Worm (Caenorhabditis elegans) whole organism, midembryonic: ENCODE data around the gene gpd-2.

Experiments used
- flt-1 ChIP-seq: fragments of 200-800 bp; sonication (Bioruptor generic); IDR thresholded peaks from 2 replicates; pipeline ENCODE4 v1.3.6; 2022; ENCODE audit warnings: missing genetic modification characterization, missing compliant biosample characterization
- ref-1 ChIP-seq: fragments of 200-800 bp; sonication (Bioruptor generic); conservative IDR thresholded peaks from 2 replicates; pipeline ENCODE4 v1.3.6; 2022; ENCODE audit warnings: missing genetic modification reagents, missing genetic modification characterization, missing compliant biosample characterization
- ztf-23 ChIP-seq: fragments of 200-800 bp; sonication (Bioruptor generic); IDR thresholded peaks from 2 replicates; pipeline ENCODE4 v1.3.6; 2022; ENCODE audit warnings: missing genetic modification reagents, missing genetic modification characterization, missing compliant biosample characterization

DNA sequence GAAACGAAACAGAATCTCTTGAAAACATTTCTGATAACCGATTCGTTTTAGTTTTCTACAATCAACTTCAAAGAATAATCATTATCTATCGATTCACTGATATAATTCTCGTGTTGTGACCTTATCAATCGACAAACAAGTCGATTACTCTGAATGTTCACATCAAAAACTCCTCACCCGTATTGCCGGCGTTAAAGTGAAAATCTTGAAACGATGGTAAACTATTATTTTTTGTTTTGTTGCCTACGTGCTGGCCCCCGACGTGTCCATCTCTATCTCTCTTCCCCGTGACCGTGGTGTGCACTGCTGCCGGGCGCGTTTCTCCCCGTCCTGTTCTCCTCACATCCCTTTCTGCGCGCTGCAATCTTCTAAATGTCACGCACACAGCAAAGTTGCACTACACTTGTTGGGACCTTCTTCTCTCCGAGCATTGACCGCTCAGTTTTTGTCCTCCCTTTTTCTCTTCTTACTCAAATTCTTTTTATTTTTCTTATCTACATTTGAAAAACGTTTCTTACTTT lies 24.5 kb downstream of the gpd-2 start:
- TF ChIP-seq ztf-23 (GFP tag; lab: Robert Waterston, UW), result no peak
- TF ChIP-seq flt-1 (GFP tag; lab: Robert Waterston, UW), result no peak
- no peak for TF ChIP-seq ref-1
